Worm (Caenorhabditis elegans) whole organism, L2 larva: ENCODE results near the gene bath-36.

Source experiments
- C34F6.9 ChIP-seq: fragments of 150-350 bp; optimal IDR thresholded peaks from 2 replicates; lab custom pipeline; 2014; ENCODE audit warnings: missing biosample characterization, missing genetic modification characterization
- F13H6.1 ChIP-seq: sonication (generic microtip); optimal IDR thresholded peaks from 2 replicates; lab custom pipeline; 2016; ENCODE audit warnings: missing genetic modification characterization, missing compliant biosample characterization
- R02D3.7 ChIP-seq: fragments of 150-350 bp; optimal IDR thresholded peaks from 2 replicates; lab custom pipeline; 2014; ENCODE audit warnings: missing biosample characterization, missing genetic modification characterization
- Y55F3AM.14 ChIP-seq: fragments of 200-800 bp; sonication (Bioruptor generic); optimal IDR thresholded peaks from 2 replicates; lab custom pipeline; 2018; ENCODE audit warnings: mild to moderate bottlenecking, missing genetic modification characterization, missing compliant biosample characterization
- ZK546.5 ChIP-seq: sonication (generic microtip); optimal IDR thresholded peaks from 2 replicates; lab custom pipeline; 2017; ENCODE audit warnings: missing biosample characterization, missing genetic modification characterization
- alr-1 ChIP-seq: fragments of 150-350 bp; optimal IDR thresholded peaks from 2 replicates; lab custom pipeline; 2014; ENCODE audit warnings: missing biosample characterization, missing genetic modification characterization
- ama-1 ChIP-seq: fragments of 150-350 bp; optimal IDR thresholded peaks from 2 replicates; lab custom pipeline; 2018; ENCODE audit warnings: inconsistent platforms
- blmp-1 ChIP-seq: sonication (generic microtip); optimal IDR thresholded peaks from 2 replicates; lab custom pipeline; 2017; ENCODE audit warnings: missing genetic modification characterization, mild to moderate bottlenecking, missing compliant biosample characterization, antibody characterized with exemption, moderate library complexity; ENCODE audit not compliant: insufficient read depth
- ceh-16 ChIP-seq: fragments of 150-350 bp; optimal IDR thresholded peaks from 2 replicates; lab custom pipeline; 2014; ENCODE audit warnings: missing biosample characterization, missing genetic modification characterization
- crh-2 ChIP-seq: sonication (generic microtip); optimal IDR thresholded peaks from 2 replicates; lab custom pipeline; 2017; ENCODE audit warnings: missing biosample characterization, missing genetic modification characterization
- dmd-4 ChIP-seq: sonication (generic microtip); optimal IDR thresholded peaks from 2 replicates; lab custom pipeline; 2017; ENCODE audit warnings: missing biosample characterization, missing genetic modification characterization
- egl-27 ChIP-seq: sonication (generic microtip); optimal IDR thresholded peaks from 3 replicates; lab custom pipeline; 2017; ENCODE audit warnings: missing biosample characterization, missing genetic modification reagents, missing genetic modification characterization
- elt-1 ChIP-seq: fragments of 150-350 bp; optimal IDR thresholded peaks from 2 replicates; lab custom pipeline; 2014; ENCODE audit warnings: missing biosample characterization, missing genetic modification characterization
- elt-3 ChIP-seq: sonication (generic microtip); optimal IDR thresholded peaks from 2 replicates; lab custom pipeline; 2017; ENCODE audit warnings: missing biosample characterization, missing genetic modification characterization
- fos-1 ChIP-seq: fragments of 150-350 bp; optimal IDR thresholded peaks from 2 replicates; lab custom pipeline; 2014; ENCODE audit warnings: missing biosample characterization, missing genetic modification characterization
- gmeb-1 ChIP-seq: fragments of 150-350 bp; optimal IDR thresholded peaks from 2 replicates; lab custom pipeline; 2014; ENCODE audit warnings: missing biosample characterization, missing genetic modification characterization
- lin-13 ChIP-seq: fragments of 150-350 bp; optimal IDR thresholded peaks from 2 replicates; lab custom pipeline; 2014; ENCODE audit warnings: missing biosample characterization, missing genetic modification reagents, missing genetic modification characterization
- lin-39 ChIP-seq: fragments of 150-350 bp; optimal IDR thresholded peaks from 2 replicates; lab custom pipeline; 2014; ENCODE audit warnings: missing biosample characterization, missing genetic modification reagents, missing genetic modification characterization
- lsy-2 ChIP-seq, 2 experiments: fragments of 150-350 bp in 1 of 2; sonication (generic microtip) in 1 of 2; optimal IDR thresholded peaks; 2 replicates each; lab custom pipeline; 2014 to 2017; ENCODE audit warnings: missing biosample characterization in 2 of 2, missing genetic modification characterization in 2 of 2
- mab-5 ChIP-seq: fragments of 150-350 bp; optimal IDR thresholded peaks from 2 replicates; lab custom pipeline; 2014; ENCODE audit warnings: missing biosample characterization, missing genetic modification characterization
- mbf-1 ChIP-seq: sonication (generic microtip); optimal IDR thresholded peaks from 2 replicates; lab custom pipeline; 2017; ENCODE audit warnings: missing biosample characterization, missing genetic modification characterization
- mdl-1 ChIP-seq, 2 experiments: fragments of 150-350 bp in 1 of 2; sonication (generic microtip) in 1 of 2; optimal IDR thresholded peaks; 2 replicates each; lab custom pipeline; 2017; ENCODE audit warnings: missing biosample characterization in 2 of 2, missing genetic modification characterization in 2 of 2
- nhr-11 ChIP-seq: fragments of 150-350 bp; optimal IDR thresholded peaks from 2 replicates; lab custom pipeline; 2014; ENCODE audit warnings: missing biosample characterization, missing genetic modification characterization
- nhr-12 ChIP-seq: fragments of 150-350 bp; optimal IDR thresholded peaks from 2 replicates; lab custom pipeline; 2014; ENCODE audit warnings: missing biosample characterization, missing genetic modification characterization
- nhr-129 ChIP-seq: fragments of 150-350 bp; optimal IDR thresholded peaks from 2 replicates; lab custom pipeline; 2014; ENCODE audit warnings: missing biosample characterization, missing genetic modification characterization
- nhr-23 ChIP-seq: fragments of 150-350 bp; optimal IDR thresholded peaks from 2 replicates; lab custom pipeline; 2014; ENCODE audit warnings: missing biosample characterization, missing genetic modification reagents, missing genetic modification characterization
- nhr-25 ChIP-seq: fragments of 150-350 bp; sonication (generic microtip); optimal IDR thresholded peaks from 3 replicates; lab custom pipeline; 2014; ENCODE audit warnings: missing biosample characterization, missing genetic modification characterization
- nhr-6 ChIP-seq: fragments of 150-350 bp; optimal IDR thresholded peaks from 2 replicates; lab custom pipeline; 2014; ENCODE audit warnings: missing biosample characterization, missing genetic modification characterization
- nhr-77 ChIP-seq: fragments of 150-350 bp; optimal IDR thresholded peaks from 2 replicates; lab custom pipeline; 2014; ENCODE audit warnings: missing biosample characterization, missing genetic modification characterization
- sem-4 ChIP-seq: fragments of 150-350 bp; optimal IDR thresholded peaks from 2 replicates; lab custom pipeline; 2014; ENCODE audit warnings: missing biosample characterization, missing genetic modification reagents, missing genetic modification characterization
- sma-3 ChIP-seq: sonication (generic microtip); optimal IDR thresholded peaks from 2 replicates; lab custom pipeline; 2016; ENCODE audit warnings: missing genetic modification reagents, missing genetic modification characterization, missing compliant biosample characterization
- sma-9 ChIP-seq, 2 experiments: fragments of 150-350 bp in 1 of 2; sonication (generic microtip) in 1 of 2; optimal IDR thresholded peaks; 2 replicates each; lab custom pipeline; 2014 to 2016; ENCODE audit warnings: missing genetic modification characterization in 2 of 2, mild to moderate bottlenecking in 1 of 2, missing biosample characterization in 1 of 2, missing compliant biosample characterization in 1 of 2, missing genetic modification reagents in 1 of 2, moderate library complexity in 1 of 2
- snpc-4 ChIP-seq: fragments of 150-350 bp; optimal IDR thresholded peaks from 2 replicates; lab custom pipeline; 2014; ENCODE audit warnings: missing biosample characterization, missing genetic modification characterization
- unc-39 ChIP-seq: fragments of 150-350 bp; optimal IDR thresholded peaks from 2 replicates; lab custom pipeline; 2014; ENCODE audit warnings: missing biosample characterization, missing genetic modification characterization
- unc-55 ChIP-seq: fragments of 150-350 bp; sonication (generic microtip); optimal IDR thresholded peaks from 3 replicates; lab custom pipeline; 2014; ENCODE audit warnings: missing biosample characterization, missing genetic modification reagents, missing genetic modification characterization
- unc-62 ChIP-seq: fragments of 150-350 bp; optimal IDR thresholded peaks from 2 replicates; lab custom pipeline; 2014; ENCODE audit warnings: missing biosample characterization, missing genetic modification reagents, missing genetic modification characterization
- zag-1 ChIP-seq: fragments of 150-350 bp; optimal IDR thresholded peaks from 2 replicates; lab custom pipeline; 2014; ENCODE audit warnings: missing biosample characterization, missing genetic modification characterization
- ztf-1 ChIP-seq: fragments of 200-800 bp; sonication (Bioruptor generic); conservative IDR thresholded peaks from 2 replicates; pipeline ENCODE4 v1.3.6; 2022; ENCODE audit warnings: missing genetic modification characterization, missing compliant biosample characterization
- ztf-11 ChIP-seq: sonication (generic microtip); optimal IDR thresholded peaks from 2 replicates; lab custom pipeline; 2017; ENCODE audit warnings: missing biosample characterization, missing genetic modification characterization
- ztf-4 ChIP-seq: fragments of 150-350 bp; optimal IDR thresholded peaks from 2 replicates; lab custom pipeline; 2014; ENCODE audit warnings: missing biosample characterization, missing genetic modification characterization

The bath-36 gene

DNA sequence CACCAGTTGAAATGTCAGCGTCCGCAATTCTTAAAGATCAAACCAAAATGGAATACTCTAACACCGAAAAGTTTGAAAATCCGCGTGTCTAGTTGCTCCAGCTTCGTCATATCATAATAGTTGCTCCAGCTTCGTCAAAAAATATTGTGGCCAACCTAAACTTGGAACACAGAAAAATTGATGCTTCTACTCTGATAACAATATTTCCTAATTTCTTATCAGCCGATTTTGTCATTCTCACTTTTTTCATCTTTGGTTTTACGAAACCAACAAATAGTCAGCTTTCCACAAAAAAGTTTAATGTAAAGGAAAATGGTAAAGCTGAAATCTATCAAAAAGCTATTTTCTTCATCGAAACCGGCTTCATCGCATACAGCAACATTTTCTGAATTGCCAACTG lies 5.3 kb upstream of the bath-36 start, which contains the start of gene fbxa-84:
TSS of gene fbxa-84 (plus strand) at position 34 of the 400 bp plus-strand sequence.
- TF ChIP-seq fos-1 (peak; percentile 67), nhr-23 (tag; lab: Kevin White, UChicago) (no peak), lin-13 (GFP tag; lab: Kevin White, UChicago) (no peak), nhr-6 (tag; lab: Kevin White, UChicago) (no peak), crh-2 (tag; lab: Kevin White, UChicago) (no peak)

- no peak for TF ChIP-seq egl-27
- TF ChIP-seq ama-1 (lab: Kevin White, UChicago) = no peak
- no peak for TF ChIP-seq nhr-12 (tag; lab: Kevin White, UChicago)
- TF ChIP-seq mbf-1 (tag; lab: Kevin White, UChicago) = no peak
- TF ChIP-seq mdl-1 (tag; optimal IDR thresholded peaks at IDR 0.05; lab: Kevin White, UChicago) = no peak
- no peak for TF ChIP-seq elt-1 (tag; lab: Kevin White, UChicago)
- TF ChIP-seq snpc-4 = no peak
- no peak for TF ChIP-seq unc-62 (GFP tag; lab: Kevin White, UChicago)
- TF ChIP-seq sma-9 (GFP tag; optimal IDR thresholded peaks at IDR 0.05; lab: Kevin White, UChicago) = no peak
- no peak for TF ChIP-seq sma-9 (tag; optimal IDR thresholded peaks at IDR 0.05; lab: Kevin White, UChicago)
- no peak for TF ChIP-seq ztf-4 (tag; lab: Kevin White, UChicago)
- TF ChIP-seq nhr-129 (tag; lab: Kevin White, UChicago) = no peak
- TF ChIP-seq ceh-16 (tag; lab: Kevin White, UChicago) = no peak
- no peak for TF ChIP-seq blmp-1 (tag; lab: Kevin White, UChicago)
- TF ChIP-seq nhr-25 (tag; lab: Kevin White, UChicago) = no peak
- no peak for TF ChIP-seq nhr-11 (tag; lab: Kevin White, UChicago)
- TF ChIP-seq ztf-1 = no peak
- no peak for TF ChIP-seq lin-39
- no peak for TF ChIP-seq C34F6.9 (tag; lab: Kevin White, UChicago)
- no peak for TF ChIP-seq Y55F3AM.14 (GFP tag; lab: Kevin White, UChicago)
- no peak for TF ChIP-seq F13H6.1
Measured at ce11 chrV:15184097-15185040, 3.3 kb upstream of the bath-36 start, which contains the start of gene Y75B12B.1. TSS of gene Y75B12B.1 (plus strand) at chrV:15184699.

ce11 chrV:15186259-15186927 lies 1.3 kb upstream of the bath-36 start, which contains the start of gene Y75B12B.3:
TSS of gene Y75B12B.3 (minus strand) at chrV:15186279.
- TF ChIP-seq nhr-12 (tag; lab: Kevin White, UChicago) = no peak
- TF ChIP-seq ama-1 (lab: Kevin White, UChicago) = peak; percentile 75
- no peak for TF ChIP-seq elt-3 (tag; lab: Kevin White, UChicago)
- TF ChIP-seq dmd-4 (tag; lab: Kevin White, UChicago) = no peak
- no peak for TF ChIP-seq nhr-23 (tag; lab: Kevin White, UChicago)
- TF ChIP-seq ztf-4 (tag; lab: Kevin White, UChicago) = no peak
- no peak for TF ChIP-seq egl-27
- no peak for TF ChIP-seq sma-9 (GFP tag; optimal IDR thresholded peaks at IDR 0.05; lab: Kevin White, UChicago)
- TF ChIP-seq sma-9 (tag; optimal IDR thresholded peaks at IDR 0.05; lab: Kevin White, UChicago) = no peak
- no peak for TF ChIP-seq C34F6.9 (tag; lab: Kevin White, UChicago)
- no peak for TF ChIP-seq alr-1 (tag; lab: Kevin White, UChicago)
- no peak for TF ChIP-seq nhr-11 (tag; lab: Kevin White, UChicago)
- TF ChIP-seq mbf-1 (tag; lab: Kevin White, UChicago) = no peak
- no peak for TF ChIP-seq elt-1 (tag; lab: Kevin White, UChicago)
- TF ChIP-seq unc-62 (GFP tag; lab: Kevin White, UChicago) = no peak
- peak in 1 of 2 experiments; percentile 29 for TF ChIP-seq lsy-2 (tag; optimal IDR thresholded peaks at IDR 0.05; lab: Kevin White, UChicago)
- TF ChIP-seq R02D3.7 (tag; lab: Kevin White, UChicago) = no peak
- TF ChIP-seq zag-1 (tag; lab: Kevin White, UChicago) = no peak

- peak; percentile 85 for TF ChIP-seq F13H6.1
- TF ChIP-seq unc-39 (tag; lab: Kevin White, UChicago) = no peak
- TF ChIP-seq ztf-11 (tag; lab: Kevin White, UChicago) = no peak
- peak; percentile 76 for TF ChIP-seq fos-1
- no peak for TF ChIP-seq elt-1 (tag; lab: Kevin White, UChicago)
- peak; percentile 92 for TF ChIP-seq sem-4
- TF ChIP-seq egl-27 = peak; percentile 31
- TF ChIP-seq alr-1 (tag; lab: Kevin White, UChicago) = no peak
- TF ChIP-seq gmeb-1 (tag; lab: Kevin White, UChicago) = peak; percentile 99
- peak; percentile 89 for TF ChIP-seq nhr-129 (tag; lab: Kevin White, UChicago)
- TF ChIP-seq blmp-1 (tag; lab: Kevin White, UChicago) = peak; percentile 78
- peak; percentile 30 for TF ChIP-seq ZK546.5 (tag; lab: Kevin White, UChicago)
- TF ChIP-seq nhr-77 (tag; lab: Kevin White, UChicago) = peak; percentile 54
- TF ChIP-seq lin-39 = no peak
- peak; percentile 87 for TF ChIP-seq sma-3 (GFP tag; lab: Kevin White, UChicago)
- peak; percentile 41 for TF ChIP-seq R02D3.7 (tag; lab: Kevin White, UChicago)
- peak; percentile 97 for TF ChIP-seq unc-55
- TF ChIP-seq ceh-16 (tag; lab: Kevin White, UChicago) = peak; percentile 59
- peak; percentile 81 for TF ChIP-seq mab-5
- no peak for TF ChIP-seq elt-3 (tag; lab: Kevin White, UChicago)
- TF ChIP-seq ama-1 (lab: Kevin White, UChicago) = peak; percentile 85
- TF ChIP-seq unc-62 (GFP tag; lab: Kevin White, UChicago) = no peak
- TF ChIP-seq lin-13 (GFP tag; lab: Kevin White, UChicago) = peak; percentile 93
Measured at ce11 chrV:15189567-15189966, 1.9 kb downstream of the bath-36 start, which contains the start of gene cyn-3. TSS of gene cyn-3 (plus strand) at chrV:15189927.
